Worm (Caenorhabditis elegans): ENCODE data around the gene F22F1.3.

DNA sequence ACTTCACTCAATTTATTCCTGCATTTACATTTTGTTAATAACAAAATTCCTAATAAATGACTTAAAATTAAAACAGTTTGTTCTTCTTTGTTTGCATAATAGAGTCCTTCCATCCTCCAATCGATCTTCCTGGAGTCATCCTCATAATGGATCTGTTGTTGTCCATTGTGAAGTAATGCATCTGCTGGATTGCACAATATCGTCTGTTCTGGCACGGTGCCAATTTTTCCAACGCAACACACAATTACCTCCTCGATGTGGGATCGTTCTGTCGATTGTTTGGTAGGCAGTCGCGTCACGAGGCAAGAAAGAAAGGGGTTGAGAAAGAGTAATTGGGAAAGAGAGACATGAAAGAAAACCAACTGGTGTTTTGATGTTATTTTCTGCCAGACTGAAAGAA lies 2.9 kb downstream of the F22F1.3 start:
- TF ChIP-seq ama-1 (optimal IDR thresholded peaks at IDR 0.05), result peak; percentile 77
- TF ChIP-seq fos-1 (tag; optimal IDR thresholded peaks at IDR 0.05), result no peak
- TF ChIP-seq nhr-237 (tag; optimal IDR thresholded peaks at IDR 0.05), result no peak
- no peak for TF ChIP-seq snpc-4 (tag; optimal IDR thresholded peaks at IDR 0.05)
- no peak for TF ChIP-seq vab-15 (tag; optimal IDR thresholded peaks at IDR 0.05)

Data from whole organism, L1 larva.